Worm (Caenorhabditis elegans) whole organism, L3 larva: ENCODE measurements around the gene qns-1.

Experiments used
- R02D3.7 ChIP-seq: fragments of 150-350 bp; optimal IDR thresholded peaks from 2 replicates; lab custom pipeline; 2014; ENCODE audit warnings: missing biosample characterization, missing genetic modification characterization
- ZK546.5 ChIP-seq: sonication (generic microtip); optimal IDR thresholded peaks from 2 replicates; lab custom pipeline; 2017; ENCODE audit warnings: missing biosample characterization, missing genetic modification characterization
- aly-2 ChIP-seq: fragments of 150-350 bp; optimal IDR thresholded peaks from 2 replicates; lab custom pipeline; 2014; ENCODE audit warnings: missing biosample characterization, missing genetic modification characterization
- ama-1 ChIP-seq: fragments of 150-350 bp; optimal IDR thresholded peaks from 2 replicates; lab custom pipeline; 2018
- ceh-16 ChIP-seq: sonication (generic microtip); optimal IDR thresholded peaks from 2 replicates; lab custom pipeline; 2017; ENCODE audit warnings: missing biosample characterization, missing genetic modification characterization
- ceh-28 ChIP-seq: fragments of 150-350 bp; optimal IDR thresholded peaks from 2 replicates; lab custom pipeline; 2014; ENCODE audit warnings: missing biosample characterization, missing genetic modification reagents, missing genetic modification characterization
- ceh-82 ChIP-seq: fragments of 150-350 bp; optimal IDR thresholded peaks from 2 replicates; lab custom pipeline; 2014; ENCODE audit warnings: missing biosample characterization, missing genetic modification characterization
- ceh-9 ChIP-seq: sonication (generic microtip); optimal IDR thresholded peaks from 2 replicates; lab custom pipeline; 2018; ENCODE audit warnings: missing biosample characterization, missing genetic modification characterization
- daf-12 ChIP-seq: fragments of 150-350 bp; optimal IDR thresholded peaks from 2 replicates; lab custom pipeline; 2014; ENCODE audit warnings: missing biosample characterization, missing genetic modification reagents, missing genetic modification characterization
- elt-1 ChIP-seq: fragments of 150-350 bp; optimal IDR thresholded peaks from 2 replicates; lab custom pipeline; 2014; ENCODE audit warnings: missing biosample characterization, missing genetic modification characterization
- elt-2 ChIP-seq: sonication (generic microtip); optimal IDR thresholded peaks from 2 replicates; lab custom pipeline; 2016; ENCODE audit warnings: missing genetic modification reagents, mild to moderate bottlenecking, missing genetic modification characterization, missing compliant biosample characterization
- elt-3 ChIP-seq, 3 experiments: fragments of 150-350 bp in 1 of 3; sonication (generic microtip) in 2 of 3; optimal IDR thresholded peaks; 2 replicates in 2 of 3; 4 replicates in 1 of 3; lab custom pipeline; 2014 to 2017; ENCODE audit warnings: missing biosample characterization in 3 of 3, missing genetic modification characterization in 3 of 3
- eor-1 ChIP-seq, 2 experiments: fragments of 150-350 bp; optimal IDR thresholded peaks; 2 replicates each; lab custom pipeline; 2014 to 2018; ENCODE audit warnings: missing biosample characterization in 2 of 2, missing genetic modification characterization in 2 of 2
- fkh-10 ChIP-seq: sonication (generic microtip); optimal IDR thresholded peaks from 2 replicates; lab custom pipeline; 2017; ENCODE audit warnings: missing biosample characterization, missing genetic modification reagents, missing genetic modification characterization
- fos-1 ChIP-seq: fragments of 150-350 bp; optimal IDR thresholded peaks from 2 replicates; lab custom pipeline; 2014; ENCODE audit warnings: missing biosample characterization, missing genetic modification characterization
- hmg-11 ChIP-seq: sonication (generic microtip); optimal IDR thresholded peaks from 2 replicates; lab custom pipeline; 2016; ENCODE audit warnings: missing genetic modification characterization, missing compliant biosample characterization
- jun-1 ChIP-seq: fragments of 150-350 bp; optimal IDR thresholded peaks from 2 replicates; lab custom pipeline; 2014; ENCODE audit warnings: missing biosample characterization, missing genetic modification reagents, missing genetic modification characterization
- lin-15B ChIP-seq: fragments of 150-350 bp; optimal IDR thresholded peaks from 2 replicates; lab custom pipeline; 2014; ENCODE audit warnings: missing biosample characterization, missing genetic modification characterization
- lin-39 ChIP-seq: fragments of 150-350 bp; optimal IDR thresholded peaks from 2 replicates; lab custom pipeline; 2018; ENCODE audit warnings: missing biosample characterization, missing genetic modification reagents, missing genetic modification characterization
- lsy-12 ChIP-seq: sonication (generic microtip); optimal IDR thresholded peaks from 2 replicates; lab custom pipeline; 2016; ENCODE audit warnings: mild to moderate bottlenecking, missing genetic modification characterization, missing compliant biosample characterization
- mdl-1 ChIP-seq: fragments of 150-350 bp; optimal IDR thresholded peaks from 2 replicates; lab custom pipeline; 2014; ENCODE audit warnings: missing biosample characterization, missing genetic modification characterization
- mml-1 ChIP-seq: fragments of 150-350 bp; sonication (generic microtip); optimal IDR thresholded peaks from 3 replicates; lab custom pipeline; 2014; ENCODE audit warnings: missing biosample characterization, missing genetic modification characterization
- nfya-1 ChIP-seq: sonication (generic microtip); optimal IDR thresholded peaks from 2 replicates; lab custom pipeline; 2017; ENCODE audit warnings: missing genetic modification characterization, mild to moderate bottlenecking, missing compliant biosample characterization, antibody characterized with exemption, moderate library complexity; ENCODE audit not compliant: insufficient read depth
- nhr-11 ChIP-seq: fragments of 150-350 bp; optimal IDR thresholded peaks from 2 replicates; lab custom pipeline; 2014; ENCODE audit warnings: missing biosample characterization, missing genetic modification characterization
- nhr-12 ChIP-seq: fragments of 150-350 bp; optimal IDR thresholded peaks from 2 replicates; lab custom pipeline; 2014; ENCODE audit warnings: missing biosample characterization, missing genetic modification characterization
- nhr-23 ChIP-seq: fragments of 150-350 bp; optimal IDR thresholded peaks from 2 replicates; lab custom pipeline; 2014; ENCODE audit warnings: missing biosample characterization, missing genetic modification reagents, missing genetic modification characterization
- nhr-237 ChIP-seq: fragments of 150-350 bp; optimal IDR thresholded peaks from 2 replicates; lab custom pipeline; 2014; ENCODE audit warnings: missing biosample characterization, missing genetic modification characterization
- nhr-25 ChIP-seq: sonication (generic microtip); optimal IDR thresholded peaks from 2 replicates; lab custom pipeline; 2017; ENCODE audit warnings: missing biosample characterization, missing genetic modification characterization
- nhr-28 ChIP-seq: fragments of 150-350 bp; optimal IDR thresholded peaks from 2 replicates; lab custom pipeline; 2014; ENCODE audit warnings: missing biosample characterization, missing genetic modification characterization
- nhr-43 ChIP-seq: sonication (generic microtip); optimal IDR thresholded peaks from 2 replicates; lab custom pipeline; 2016; ENCODE audit warnings: mild to moderate bottlenecking, missing genetic modification characterization, missing compliant biosample characterization; ENCODE audit not compliant: poor library complexity, severe bottlenecking
- nhr-67 ChIP-seq: fragments of 150-350 bp; optimal IDR thresholded peaks from 2 replicates; lab custom pipeline; 2014; ENCODE audit warnings: missing biosample characterization, missing genetic modification characterization
- nhr-76 ChIP-seq: fragments of 150-350 bp; sonication (generic microtip); optimal IDR thresholded peaks from 5 replicates; lab custom pipeline; 2014; ENCODE audit warnings: missing biosample characterization, missing genetic modification characterization
- nhr-77 ChIP-seq: fragments of 150-350 bp; optimal IDR thresholded peaks from 2 replicates; lab custom pipeline; 2014; ENCODE audit warnings: missing biosample characterization, missing genetic modification characterization
- pha-4 ChIP-seq: fragments of 150-350 bp; optimal IDR thresholded peaks from 2 replicates; lab custom pipeline; 2014; ENCODE audit warnings: missing biosample characterization, missing genetic modification reagents, missing genetic modification characterization
- pqm-1 ChIP-seq: fragments of 150-350 bp; optimal IDR thresholded peaks from 2 replicates; lab custom pipeline; 2017; ENCODE audit warnings: missing biosample characterization, missing genetic modification characterization, inconsistent platforms
- sea-2 ChIP-seq: fragments of 150-350 bp; sonication (generic microtip); optimal IDR thresholded peaks from 4 replicates; lab custom pipeline; 2014; ENCODE audit warnings: missing biosample characterization, missing genetic modification reagents, missing genetic modification characterization
- snpc-4 ChIP-seq: fragments of 150-350 bp; optimal IDR thresholded peaks from 2 replicates; lab custom pipeline; 2014; ENCODE audit warnings: missing biosample characterization, missing genetic modification characterization
- unc-62 ChIP-seq: fragments of 150-350 bp; sonication (generic microtip); optimal IDR thresholded peaks from 4 replicates; lab custom pipeline; 2014; ENCODE audit warnings: missing biosample characterization, missing genetic modification reagents, missing genetic modification characterization
- ztf-11 ChIP-seq: fragments of 150-350 bp; optimal IDR thresholded peaks from 2 replicates; lab custom pipeline; 2014; ENCODE audit warnings: missing biosample characterization, missing genetic modification characterization
- ztf-4 ChIP-seq: fragments of 150-350 bp; optimal IDR thresholded peaks from 2 replicates; lab custom pipeline; 2014; ENCODE audit warnings: missing biosample characterization, missing genetic modification characterization

The qns-1 gene

DNA sequence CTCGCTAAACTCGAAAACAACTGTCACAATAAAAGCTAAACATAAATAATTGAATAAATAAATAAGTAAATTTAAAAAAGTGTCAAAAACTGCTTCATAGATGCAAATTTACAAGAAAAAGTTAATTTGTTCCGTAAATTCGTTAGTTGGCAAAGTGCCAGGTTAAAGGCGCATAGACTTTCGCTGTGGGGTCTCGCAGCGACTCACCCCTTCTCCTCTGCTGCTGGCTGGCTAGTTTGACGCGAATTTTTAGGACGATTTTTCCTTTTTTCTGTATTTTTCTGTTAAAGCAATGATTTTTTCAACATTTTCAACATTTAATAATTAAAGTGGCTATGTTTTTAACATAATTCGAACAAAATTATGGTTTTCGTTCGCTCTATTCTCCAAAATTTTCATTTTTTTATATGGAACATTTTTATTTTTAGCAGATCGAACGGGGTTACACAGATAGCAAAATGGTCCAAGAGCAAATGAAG lies 42.8 kb downstream of the qns-1 start, which contains the start of gene rack-1 (continued):
- TF ChIP-seq daf-12 (tag; lab: Kevin White, UChicago) (no peak), pqm-1 (tag; lab: Kevin White, UChicago) (no peak), unc-62 (GFP tag; lab: Kevin White, UChicago) (no peak), mdl-1 (tag; lab: Kevin White, UChicago) (no peak), pha-4 (tag; lab: Kevin White, UChicago) (peak; percentile 70), ceh-16 (tag; lab: Kevin White, UChicago) (no peak), aly-2 (tag; lab: Kevin White, UChicago) (no peak), ZK546.5 (tag; lab: Kevin White, UChicago) (no peak), ceh-9 (no peak), nhr-28 (tag; lab: Kevin White, UChicago) (no peak), lsy-12 (tag; lab: Kevin White, UChicago) (no peak), nhr-43 (tag; lab: Kevin White, UChicago) (no peak), nhr-237 (tag; lab: Kevin White, UChicago) (no peak), mml-1 (tag; lab: Kevin White, UChicago) (no peak), ama-1 (no peak), elt-1 (tag; lab: Kevin White, UChicago) (no peak), nhr-23 (tag; lab: Kevin White, UChicago) (peak; percentile 73), nhr-76 (tag; lab: Kevin White, UChicago) (no peak), nhr-11 (tag; lab: Kevin White, UChicago) (no peak)

- TF ChIP-seq nhr-11 (tag; lab: Kevin White, UChicago) (no peak), elt-2 (peak; percentile 45), lsy-12 (tag; lab: Kevin White, UChicago) (no peak), ceh-82 (no peak), R02D3.7 (tag; lab: Kevin White, UChicago) (no peak), mdl-1 (tag; lab: Kevin White, UChicago) (no peak), aly-2 (tag; lab: Kevin White, UChicago) (no peak), nhr-77 (tag; lab: Kevin White, UChicago) (no peak), ZK546.5 (tag; lab: Kevin White, UChicago) (no peak), snpc-4 (tag; lab: Kevin White, UChicago) (no peak), nhr-23 (tag; lab: Kevin White, UChicago) (no peak), nhr-28 (tag; lab: Kevin White, UChicago) (no peak), fkh-10 (GFP tag; lab: Kevin White, UChicago) (no peak), ztf-11 (no peak), sea-2 (GFP tag; lab: Kevin White, UChicago) (no peak), fos-1 (tag; lab: Kevin White, UChicago) (no peak), daf-12 (tag; lab: Kevin White, UChicago) (no peak), nhr-67 (tag; lab: Kevin White, UChicago) (no peak), ama-1 (no peak), eor-1 (tag; optimal IDR thresholded peaks at IDR 0.05; lab: Kevin White, UChicago) (no peak), lin-39 (no peak), ceh-28 (tag; lab: Kevin White, UChicago) (peak; percentile 24), nhr-12 (tag; lab: Kevin White, UChicago) (no peak), lin-15B (tag; lab: Kevin White, UChicago) (no peak), pqm-1 (tag; lab: Kevin White, UChicago) (no peak), ztf-4 (tag; lab: Kevin White, UChicago) (no peak), hmg-11 (peak; percentile 37), nhr-25 (tag; lab: Kevin White, UChicago) (peak; percentile 16), elt-3 (tag; optimal IDR thresholded peaks at IDR 0.05; lab: Kevin White, UChicago) (no peak), ceh-9 (no peak), nfya-1 (peak; percentile 29), pha-4 (tag; lab: Kevin White, UChicago) (peak; percentile 56), jun-1 (tag; lab: Kevin White, UChicago) (no peak)
- TF ChIP-seq, all 47 proteins: peak for 6
Measured at ce11 chrIV:10174932-10175732, 44.0 kb downstream of the qns-1 start.
